Fruit fly (Drosophila melanogaster): ENCODE data around the gene drn.

The drn gene

DNA sequence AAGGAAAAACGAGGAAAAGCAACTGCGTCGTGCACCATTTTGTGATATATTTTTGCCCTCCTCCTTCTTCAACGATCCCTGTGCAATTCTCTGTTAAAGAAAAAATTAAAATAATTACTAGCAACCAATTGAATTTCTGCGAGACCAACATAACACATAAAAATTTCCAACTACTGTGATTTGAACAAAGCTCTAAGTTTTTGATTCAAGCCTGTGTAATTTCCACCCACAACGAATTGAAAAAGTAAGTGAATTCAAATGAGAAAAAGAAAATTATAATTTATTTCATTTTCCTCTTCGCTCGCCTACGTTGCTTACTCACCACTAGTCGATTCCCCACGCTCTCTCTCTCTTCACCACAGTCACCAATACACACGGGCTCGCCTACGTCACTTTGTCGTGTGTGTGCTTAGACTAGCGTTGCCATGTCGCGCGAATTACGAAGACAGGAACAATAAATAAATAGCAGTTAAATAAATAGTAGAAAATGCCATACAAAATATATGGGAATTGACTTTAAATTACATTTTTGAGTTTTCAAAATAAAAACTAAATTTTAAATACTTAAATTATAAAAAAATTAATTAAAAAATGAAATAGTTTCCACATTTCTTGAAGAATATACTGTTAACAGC, 2.3 kb downstream of the drn start:
- TF ChIP-seq CG33017 (tag; optimal IDR thresholded peaks at IDR 0.05): peak; percentile 77
- TF ChIP-seq CG5204 (GFP tag; optimal IDR thresholded peaks at IDR 0.05): no peak
- TF ChIP-seq cnc (optimal IDR thresholded peaks at IDR 0.05): no peak
- TF ChIP-seq pad (GFP tag; optimal IDR thresholded peaks at IDR 0.05): peak; percentile 43
- peak; percentile 65 for TF ChIP-seq CG14711 (tag; optimal IDR thresholded peaks at IDR 0.05)
- peak; percentile 4 for TF ChIP-seq Clk (GFP tag; optimal IDR thresholded peaks at IDR 0.05)
- TF ChIP-seq ovo (GFP tag; optimal IDR thresholded peaks at IDR 0.05): peak; percentile 20
- no peak for TF ChIP-seq tj (GFP tag; optimal IDR thresholded peaks at IDR 0.05)
- TF ChIP-seq CG1620 (GFP tag; optimal IDR thresholded peaks at IDR 0.05): peak; percentile 50
- TF ChIP-seq CG7101 (tag; optimal IDR thresholded peaks at IDR 0.05): peak; percentile 75
- peak; percentile 53 for TF ChIP-seq CG7045 (GFP tag; optimal IDR thresholded peaks at IDR 0.05)
- no peak for TF ChIP-seq Hr96 (GFP tag; optimal IDR thresholded peaks at IDR 0.05)
- TF ChIP-seq bab1 (GFP tag; optimal IDR thresholded peaks at IDR 0.05): peak; percentile 32
- TF ChIP-seq Crg-1 (GFP tag; optimal IDR thresholded peaks at IDR 0.05): peak; percentile 45
- peak; percentile 98 for TF ChIP-seq kay (GFP tag; ENCODE audit: borderline replicate concordance)
- peak; percentile 68 for TF ChIP-seq CG12768 (GFP tag; optimal IDR thresholded peaks at IDR 0.05)
- peak; percentile 52 for TF ChIP-seq Mnt (GFP tag; optimal IDR thresholded peaks at IDR 0.05)
- peak; percentile 70 for TF ChIP-seq CG11617 (GFP tag; optimal IDR thresholded peaks at IDR 0.05)
- no peak for TF ChIP-seq toe (GFP tag; optimal IDR thresholded peaks at IDR 0.05)
- peak; percentile 71 for TF ChIP-seq cic (GFP tag; optimal IDR thresholded peaks at IDR 0.05)

DNA sequence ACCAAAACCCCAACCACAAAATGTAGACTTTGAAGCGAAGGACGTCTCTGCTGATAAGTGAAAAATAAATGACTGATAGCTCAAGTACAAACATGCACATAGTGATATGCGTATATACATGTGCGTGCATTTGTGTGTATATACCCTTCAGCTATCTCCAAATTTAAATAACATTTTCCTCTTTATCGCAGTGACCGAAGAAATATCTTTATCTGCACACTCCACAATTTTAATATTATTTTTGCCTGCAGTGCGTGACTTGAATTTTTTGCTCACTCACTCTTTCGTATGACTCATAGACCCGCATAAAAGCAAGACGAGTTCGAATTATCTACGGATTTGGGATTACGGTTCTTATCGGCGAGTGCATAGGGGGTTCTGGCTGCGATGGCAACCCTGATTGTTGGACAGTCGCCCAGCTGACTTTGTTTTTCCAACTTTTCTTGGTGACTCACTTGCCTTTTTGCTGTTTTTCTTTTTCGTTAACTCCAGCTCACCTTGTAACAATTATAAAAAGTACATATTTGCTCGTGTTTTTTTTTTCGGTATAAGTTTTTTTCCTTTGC, 3.1 kb downstream of the drn start:
- TF ChIP-seq CG5204 (GFP tag; optimal IDR thresholded peaks at IDR 0.05): no peak
- TF ChIP-seq ovo (GFP tag; optimal IDR thresholded peaks at IDR 0.05): no peak
- no peak for TF ChIP-seq Mnt (GFP tag; optimal IDR thresholded peaks at IDR 0.05)
- no peak for TF ChIP-seq bab1 (GFP tag; optimal IDR thresholded peaks at IDR 0.05)
- TF ChIP-seq kay (GFP tag; ENCODE audit: borderline replicate concordance): no peak
- TF ChIP-seq tj (GFP tag; optimal IDR thresholded peaks at IDR 0.05): peak; percentile 40
- TF ChIP-seq Clk (GFP tag; optimal IDR thresholded peaks at IDR 0.05): no peak
- no peak for TF ChIP-seq cic (GFP tag; optimal IDR thresholded peaks at IDR 0.05)
- no peak for TF ChIP-seq CG7045 (GFP tag; optimal IDR thresholded peaks at IDR 0.05)
- no peak for TF ChIP-seq CG11617 (GFP tag; optimal IDR thresholded peaks at IDR 0.05)
- no peak for TF ChIP-seq Crg-1 (GFP tag; optimal IDR thresholded peaks at IDR 0.05)
- no peak for TF ChIP-seq CG1620 (GFP tag; optimal IDR thresholded peaks at IDR 0.05)
- TF ChIP-seq CG7101 (tag; optimal IDR thresholded peaks at IDR 0.05): no peak
- TF ChIP-seq toe (GFP tag; optimal IDR thresholded peaks at IDR 0.05): no peak
- peak; percentile 35 to 65 for TF ChIP-seq cnc (optimal IDR thresholded peaks at IDR 0.05)
- peak; percentile 34 for TF ChIP-seq pad (GFP tag; optimal IDR thresholded peaks at IDR 0.05)
- no peak for TF ChIP-seq CG12768 (GFP tag; optimal IDR thresholded peaks at IDR 0.05)
- TF ChIP-seq CG14711 (tag; optimal IDR thresholded peaks at IDR 0.05): peak; percentile 72
- TF ChIP-seq CG33017 (tag; optimal IDR thresholded peaks at IDR 0.05): no peak
- TF ChIP-seq Hr96 (GFP tag; optimal IDR thresholded peaks at IDR 0.05): no peak

DNA sequence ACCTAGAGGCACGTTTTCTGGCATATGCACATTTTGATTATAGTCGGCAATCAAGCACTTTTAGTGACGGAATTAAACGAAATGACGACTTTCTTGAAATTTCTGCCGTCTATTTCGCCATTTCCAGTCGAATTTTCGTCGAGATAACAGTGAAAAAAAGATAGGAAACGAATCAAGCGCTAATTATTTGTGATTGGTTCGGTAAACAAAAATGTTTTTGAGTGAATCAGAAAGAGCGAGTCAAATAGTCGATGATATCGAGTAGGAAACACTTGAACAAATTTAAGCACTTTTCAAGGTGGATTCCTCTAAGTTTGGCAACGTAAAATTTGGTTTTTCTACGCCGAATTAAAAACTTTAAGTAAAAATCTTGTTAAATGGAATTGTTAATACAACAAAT, 3.6 kb downstream of the drn start:
- no peak for TF ChIP-seq Mnt (GFP tag; optimal IDR thresholded peaks at IDR 0.05)
- no peak for TF ChIP-seq toe (GFP tag; optimal IDR thresholded peaks at IDR 0.05)
- TF ChIP-seq Hr96 (GFP tag; optimal IDR thresholded peaks at IDR 0.05): no peak
- TF ChIP-seq pad (GFP tag; optimal IDR thresholded peaks at IDR 0.05): no peak
- no peak for TF ChIP-seq CG14711 (tag; optimal IDR thresholded peaks at IDR 0.05)
- peak; percentile 18 for TF ChIP-seq bab1 (GFP tag; optimal IDR thresholded peaks at IDR 0.05)
- TF ChIP-seq cnc (optimal IDR thresholded peaks at IDR 0.05): no peak
- no peak for TF ChIP-seq cic (GFP tag; optimal IDR thresholded peaks at IDR 0.05)
- TF ChIP-seq CG1620 (GFP tag; optimal IDR thresholded peaks at IDR 0.05): no peak
- no peak for TF ChIP-seq CG7045 (GFP tag; optimal IDR thresholded peaks at IDR 0.05)
- TF ChIP-seq Crg-1 (GFP tag; optimal IDR thresholded peaks at IDR 0.05): no peak
- no peak for TF ChIP-seq CG5204 (GFP tag; optimal IDR thresholded peaks at IDR 0.05)
- peak; percentile 81 for TF ChIP-seq kay (GFP tag; ENCODE audit: borderline replicate concordance)
- TF ChIP-seq Clk (GFP tag; optimal IDR thresholded peaks at IDR 0.05): no peak
- TF ChIP-seq CG12768 (GFP tag; optimal IDR thresholded peaks at IDR 0.05): no peak
- no peak for TF ChIP-seq CG33017 (tag; optimal IDR thresholded peaks at IDR 0.05)

DNA sequence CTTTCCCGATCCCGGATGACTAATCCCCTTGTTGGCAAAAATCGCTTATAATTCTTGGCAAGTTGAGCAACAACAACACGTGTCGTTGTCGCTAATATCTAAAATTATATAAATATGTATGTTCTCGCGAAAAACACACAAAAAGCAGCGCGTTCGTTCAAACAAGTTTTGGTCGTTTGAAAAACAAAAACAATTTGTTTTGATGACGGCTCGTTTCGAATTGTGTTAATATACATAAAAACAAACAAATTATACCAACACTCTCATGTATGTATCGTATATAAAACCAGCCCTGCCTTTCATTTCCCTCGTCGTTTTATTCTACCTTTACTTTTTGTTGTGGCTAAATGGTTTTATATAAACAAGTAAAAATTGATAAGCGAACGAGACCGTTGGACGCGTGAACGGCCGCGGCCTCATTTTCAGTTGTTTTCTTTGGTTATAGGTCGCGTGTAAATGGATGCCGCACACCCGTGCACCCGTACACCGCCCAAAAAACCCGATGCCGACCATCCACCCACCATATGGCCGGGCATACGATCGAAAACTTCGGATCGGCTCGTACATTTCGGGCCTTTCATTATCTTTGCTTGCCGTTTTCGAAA, 4.3 kb downstream of the drn start:
- peak; percentile 31 for TF ChIP-seq CG11617 (GFP tag; optimal IDR thresholded peaks at IDR 0.05)
- no peak for TF ChIP-seq CG7045 (GFP tag; optimal IDR thresholded peaks at IDR 0.05)
- TF ChIP-seq toe (GFP tag; optimal IDR thresholded peaks at IDR 0.05): no peak
- no peak for TF ChIP-seq Hr96 (GFP tag; optimal IDR thresholded peaks at IDR 0.05)
- TF ChIP-seq kay (GFP tag; ENCODE audit: borderline replicate concordance): peak; percentile 41
- TF ChIP-seq ovo (GFP tag; optimal IDR thresholded peaks at IDR 0.05): peak; percentile 17
- peak; percentile 24 for TF ChIP-seq Mnt (GFP tag; optimal IDR thresholded peaks at IDR 0.05)
- no peak for TF ChIP-seq CG33017 (tag; optimal IDR thresholded peaks at IDR 0.05)
- TF ChIP-seq CG14711 (tag; optimal IDR thresholded peaks at IDR 0.05): no peak
- no peak for TF ChIP-seq CG5204 (GFP tag; optimal IDR thresholded peaks at IDR 0.05)
- TF ChIP-seq cic (GFP tag; optimal IDR thresholded peaks at IDR 0.05): peak; percentile 33
- no peak for TF ChIP-seq pad (GFP tag; optimal IDR thresholded peaks at IDR 0.05)
- no peak for TF ChIP-seq CG1620 (GFP tag; optimal IDR thresholded peaks at IDR 0.05)
- TF ChIP-seq CG7101 (tag; optimal IDR thresholded peaks at IDR 0.05): no peak
- TF ChIP-seq bab1 (GFP tag; optimal IDR thresholded peaks at IDR 0.05): no peak
- peak; percentile 14 for TF ChIP-seq tj (GFP tag; optimal IDR thresholded peaks at IDR 0.05)
- no peak for TF ChIP-seq cnc (optimal IDR thresholded peaks at IDR 0.05)

DNA sequence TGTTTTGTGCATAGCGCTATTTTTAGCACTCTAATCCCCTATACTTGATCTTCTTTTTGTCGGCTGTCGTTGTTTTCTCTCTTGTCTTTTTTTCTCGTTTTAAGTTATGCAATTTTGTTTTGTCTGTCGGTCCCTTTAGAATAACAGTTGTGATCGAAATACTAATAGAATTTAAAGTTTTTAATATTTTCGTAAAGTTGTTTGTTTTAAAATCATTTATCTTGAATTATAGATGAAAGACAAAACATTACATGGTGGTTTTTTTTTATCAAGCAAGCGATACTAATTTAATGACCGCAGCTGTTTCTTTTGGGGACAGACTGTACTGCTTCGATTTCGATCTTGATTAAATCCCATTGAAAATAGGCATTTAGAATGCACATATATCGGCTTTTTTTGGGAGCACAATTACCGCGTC, 4.8 kb downstream of the drn start:
- TF ChIP-seq kay (GFP tag; ENCODE audit: borderline replicate concordance): peak; percentile 66
- TF ChIP-seq CG11617 (GFP tag; optimal IDR thresholded peaks at IDR 0.05): no peak
- peak; percentile 22 for TF ChIP-seq CG14711 (tag; optimal IDR thresholded peaks at IDR 0.05)
- TF ChIP-seq Hr96 (GFP tag; optimal IDR thresholded peaks at IDR 0.05): no peak
- no peak for TF ChIP-seq ovo (GFP tag; optimal IDR thresholded peaks at IDR 0.05)
- TF ChIP-seq Mnt (GFP tag; optimal IDR thresholded peaks at IDR 0.05): no peak
- no peak for TF ChIP-seq toe (GFP tag; optimal IDR thresholded peaks at IDR 0.05)

Data from whole organism, adult.